Fruit fly (Drosophila melanogaster): ENCODE measurements around the gene CG42831.
A peak's percentile ranks its signal among the peaks of the same experiment; 100 is the strongest.

Gene CG42831

DNA sequence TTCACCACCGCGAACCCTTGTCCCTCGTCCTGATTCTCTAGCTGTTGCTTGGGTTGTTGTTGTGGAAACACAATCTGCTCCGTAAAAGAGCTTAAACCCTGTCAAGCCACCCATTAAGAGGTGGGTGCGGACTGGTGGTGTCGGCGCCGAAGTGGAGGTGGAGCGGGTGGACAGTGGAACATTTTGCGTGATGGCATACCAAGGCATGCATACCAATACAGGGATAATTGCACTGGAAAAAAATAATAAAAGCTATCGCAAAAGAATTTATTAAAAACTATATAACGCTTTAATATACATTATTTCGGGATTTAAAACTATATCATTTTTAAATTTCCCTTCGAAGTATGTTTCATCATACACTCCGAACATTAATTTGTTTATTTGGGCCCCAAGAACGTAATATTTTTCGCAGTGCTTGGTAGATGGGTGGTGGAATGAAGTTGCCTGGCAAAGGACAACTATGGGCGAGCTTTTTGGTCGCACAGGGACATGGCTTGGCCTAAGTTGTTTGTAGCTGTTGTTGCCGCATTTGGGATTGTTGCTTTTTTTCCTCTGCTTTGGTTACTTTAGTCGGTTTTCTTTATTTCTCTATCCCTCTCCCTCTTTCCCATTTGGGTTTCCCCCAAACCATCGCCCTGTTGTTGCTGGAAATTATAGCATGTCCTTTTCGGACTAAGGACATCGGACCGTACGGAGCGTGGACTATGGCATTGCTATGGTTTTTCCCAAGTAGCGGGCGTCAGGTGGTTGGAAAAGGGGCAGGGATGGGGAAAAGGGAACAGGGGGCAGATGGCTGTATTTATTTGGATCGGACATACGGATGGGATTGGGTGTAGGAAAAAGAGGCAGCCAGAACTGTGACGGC is 8.0 kb downstream of the CG42831 start (continued):
- peak; percentile 21 for TF ChIP-seq zfh2 (GFP tag; optimal IDR thresholded peaks at IDR 0.05)
- peak; percentile 40 for TF ChIP-seq CG16815 (GFP tag; optimal IDR thresholded peaks at IDR 0.05)
- no peak for TF ChIP-seq gcm2 (GFP tag; optimal IDR thresholded peaks at IDR 0.05)
- peak; percentile 67 for TF ChIP-seq CG6683 (GFP tag; optimal IDR thresholded peaks at IDR 0.05)
- no peak for TF ChIP-seq pfk (GFP tag; optimal IDR thresholded peaks at IDR 0.05)
- no peak for TF ChIP-seq sc (optimal IDR thresholded peaks at IDR 0.05)
- TF ChIP-seq sc (GFP tag; optimal IDR thresholded peaks at IDR 0.05) = peak; percentile 8
- peak; percentile 61 for TF ChIP-seq CG15011 (GFP tag; optimal IDR thresholded peaks at IDR 0.05)
- TF ChIP-seq so (GFP tag; IDR thresholded peaks at IDR 0.05) = 0 out of 3 replicates have a peak, but pooled peaks have one; percentile 40
- TF ChIP-seq bcd (GFP tag; optimal IDR thresholded peaks at IDR 0.05) = peak; percentile 79
- TF ChIP-seq en (GFP tag; optimal IDR thresholded peaks at IDR 0.05) = peak; percentile 2
- TF ChIP-seq peb (GFP tag; IDR thresholded peaks at IDR 0.05) = no peak
- TF ChIP-seq CG16863 (GFP tag; optimal IDR thresholded peaks at IDR 0.05) = peak; percentile 27
- no peak for TF ChIP-seq CG3163 (GFP tag; optimal IDR thresholded peaks at IDR 0.05)
- no peak for TF ChIP-seq CG2129 (GFP tag; IDR thresholded peaks at IDR 0.05; ENCODE audit: partially characterized antibody)
- TF ChIP-seq CG17361 (GFP tag; IDR thresholded peaks at IDR 0.05) = peak; percentile 65
- peak; percentile 67 for TF ChIP-seq ATbp (GFP tag; optimal IDR thresholded peaks at IDR 0.05)
- TF ChIP-seq dm (GFP tag; optimal IDR thresholded peaks at IDR 0.05) = no peak
- peak; percentile 15; the same call in 1 of the 3 replicates for TF ChIP-seq Optix (GFP tag; IDR thresholded peaks at IDR 0.05)
- peak; percentile 64; the same call in 1 of the 2 replicates for TF ChIP-seq Awh (GFP tag; IDR thresholded peaks at IDR 0.05)

DNA sequence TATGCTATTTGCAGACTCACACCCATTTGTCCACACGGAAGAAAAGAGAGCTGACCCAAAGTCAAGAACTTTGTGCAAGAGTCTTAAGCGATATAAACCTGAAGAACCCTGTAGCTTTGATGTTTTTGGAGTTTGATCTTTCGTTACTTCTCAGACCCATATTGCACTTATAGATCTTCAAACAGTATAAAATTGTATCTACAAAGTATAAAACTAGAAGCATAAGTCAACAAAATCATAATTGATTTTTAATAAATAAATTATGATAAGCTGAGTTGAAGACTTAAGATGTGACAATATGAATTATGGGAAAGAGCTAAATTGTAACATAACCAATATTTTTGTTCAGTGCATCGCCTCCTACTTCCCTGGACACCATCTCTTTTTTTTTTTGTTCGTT is 12.7 kb downstream of the CG42831 start:
- no peak for TF ChIP-seq bsh (GFP tag; optimal IDR thresholded peaks at IDR 0.05)
- TF ChIP-seq CG7839 (tag; optimal IDR thresholded peaks at IDR 0.05) = peak; percentile 62
- peak; percentile 7 for TF ChIP-seq CG9817 (tag; optimal IDR thresholded peaks at IDR 0.05)
- no peak for TF ChIP-seq CG14014 (GFP tag; IDR thresholded peaks at IDR 0.05)
- no peak for TF ChIP-seq org-1 (GFP tag; optimal IDR thresholded peaks at IDR 0.05)
- no peak for TF ChIP-seq CG14860 (GFP tag; IDR thresholded peaks at IDR 0.05; ENCODE audit: partially characterized antibody)
- no peak for TF ChIP-seq CG1603 (tag; optimal IDR thresholded peaks at IDR 0.05)
- TF ChIP-seq dpn (GFP tag; optimal IDR thresholded peaks at IDR 0.05) = no peak
- no peak for TF ChIP-seq stwl (tag; optimal IDR thresholded peaks at IDR 0.05)
- no peak for TF ChIP-seq ssp (GFP tag; IDR thresholded peaks at IDR 0.05)
- no peak for TF ChIP-seq nau (GFP tag; optimal IDR thresholded peaks at IDR 0.05)
- no peak for TF ChIP-seq crp (GFP tag; optimal IDR thresholded peaks at IDR 0.05)
- TF ChIP-seq hb (GFP tag; IDR thresholded peaks at IDR 0.05; ENCODE audit: partially characterized antibody) = no peak
- TF ChIP-seq Nf-YB (GFP tag; optimal IDR thresholded peaks at IDR 0.05) = peak; percentile 13
- TF ChIP-seq jigr1 (GFP tag; IDR thresholded peaks at IDR 0.05) = no peak
- TF ChIP-seq mld (GFP tag; IDR thresholded peaks at IDR 0.05; ENCODE audit: partially characterized antibody) = no peak
- no peak for TF ChIP-seq stc (GFP tag; IDR thresholded peaks at IDR 0.05)
- TF ChIP-seq da (GFP tag; optimal IDR thresholded peaks at IDR 0.05) = no peak
- peak; percentile 31 for TF ChIP-seq CG6813 (GFP tag; optimal IDR thresholded peaks at IDR 0.05)
- no peak for TF ChIP-seq CG12104 (GFP tag; optimal IDR thresholded peaks at IDR 0.05)
- TF ChIP-seq HmgZ (tag; optimal IDR thresholded peaks at IDR 0.05) = no peak
- TF ChIP-seq sd (tag; optimal IDR thresholded peaks at IDR 0.05) = no peak
- no peak for TF ChIP-seq CG1529 (GFP tag; optimal IDR thresholded peaks at IDR 0.05)
- no peak for TF ChIP-seq exex (tag; optimal IDR thresholded peaks at IDR 0.05)
- TF ChIP-seq fd3F (GFP tag; optimal IDR thresholded peaks at IDR 0.05) = no peak
- TF ChIP-seq Med (GFP tag) = no peak
- TF ChIP-seq MTF-1 (GFP tag; optimal IDR thresholded peaks at IDR 0.05; ENCODE audit: borderline replicate concordance) = no peak
- peak; percentile 39; the same call in 1 of the 2 replicates for TF ChIP-seq CG31441 (GFP tag; IDR thresholded peaks at IDR 0.05)
- TF ChIP-seq CG11247 (GFP tag; IDR thresholded peaks at IDR 0.05) = no peak

Measured in whole organism, embryonic.